Worm (Caenorhabditis elegans) whole organism, young adult: ENCODE results near the gene K12H6.12.

Source experiments
- B0035.1 ChIP-seq: sonication (generic microtip); optimal IDR thresholded peaks from 2 replicates; lab custom pipeline; 2016; ENCODE audit warnings: missing genetic modification characterization, mild to moderate bottlenecking, missing compliant biosample characterization, missing genotype, missing genetic modification reagents
- C17E4.6 ChIP-seq: fragments of 200-800 bp; sonication (Bioruptor generic); IDR thresholded peaks from 2 replicates; pipeline ENCODE4 v1.3.6; 2022; ENCODE audit warnings: missing genetic modification reagents, missing genetic modification characterization, missing compliant biosample characterization
- D2030.7 ChIP-seq: fragments of 200-800 bp; sonication (Bioruptor generic); IDR thresholded peaks from 2 replicates; pipeline ENCODE4 v1.3.6; 2022; ENCODE audit warnings: missing genetic modification reagents, missing genetic modification characterization, missing compliant biosample characterization
- F23B12.7 ChIP-seq: sonication (generic microtip); optimal IDR thresholded peaks from 2 replicates; lab custom pipeline; 2017; ENCODE audit warnings: missing genetic modification characterization, mild to moderate bottlenecking, missing compliant biosample characterization, antibody characterized with exemption, moderate library complexity; ENCODE audit not compliant: insufficient read depth
- F33H1.4 ChIP-seq: fragments of 200-800 bp; sonication (Bioruptor generic); IDR thresholded peaks from 2 replicates; pipeline ENCODE4 v1.3.6; 2022; ENCODE audit warnings: missing genetic modification reagents, missing genetic modification characterization, missing compliant biosample characterization
- F52B5.7 ChIP-seq: sonication (generic microtip); optimal IDR thresholded peaks from 2 replicates; lab custom pipeline; 2016; ENCODE audit warnings: mild to moderate bottlenecking, missing genetic modification characterization, missing compliant biosample characterization
- F57A8.1 ChIP-seq: fragments of 200-800 bp; sonication (Bioruptor generic); optimal IDR thresholded peaks from 2 replicates; lab custom pipeline; 2018; ENCODE audit warnings: mild to moderate bottlenecking, missing genetic modification characterization, moderate library complexity, missing compliant biosample characterization
- K12H6.12 ChIP-seq: fragments of 200-800 bp; sonication (Bioruptor generic); optimal IDR thresholded peaks from 2 replicates; lab custom pipeline; 2018; ENCODE audit warnings: mild to moderate bottlenecking, missing genetic modification characterization, missing compliant biosample characterization
- Y53G8AR.9 ChIP-seq: fragments of 200-800 bp; sonication (Bioruptor generic); conservative IDR thresholded peaks from 2 replicates; pipeline ENCODE4 v1.3.6; 2022; ENCODE audit warnings: missing genetic modification reagents, missing genetic modification characterization, missing compliant biosample characterization
- Y56A3A.18 ChIP-seq: fragments of 200-800 bp; sonication (Bioruptor generic); IDR thresholded peaks from 2 replicates; pipeline ENCODE4 v1.3.6; 2022; ENCODE audit warnings: missing genetic modification reagents, missing genetic modification characterization, missing compliant biosample characterization
- aptf-2 ChIP-seq: fragments of 200-800 bp; sonication (Bioruptor generic); conservative IDR thresholded peaks from 2 replicates; pipeline ENCODE4 v1.3.6; 2022; ENCODE audit warnings: missing genetic modification reagents, missing genetic modification characterization, missing compliant biosample characterization
- athp-1 ChIP-seq: sonication (generic microtip); optimal IDR thresholded peaks from 2 replicates; lab custom pipeline; 2017; ENCODE audit warnings: mild to moderate bottlenecking, missing genetic modification characterization, missing compliant biosample characterization
- attf-3 ChIP-seq: fragments of 200-800 bp; sonication (Bioruptor generic); conservative IDR thresholded peaks from 2 replicates; pipeline ENCODE4 v1.3.6; 2022; ENCODE audit warnings: missing genetic modification reagents, missing genetic modification characterization, missing compliant biosample characterization
- attf-6 ChIP-seq: fragments of 200-800 bp; sonication (Bioruptor generic); IDR thresholded peaks from 2 replicates; pipeline ENCODE4 v1.3.6; 2022; ENCODE audit warnings: missing genetic modification reagents, missing genetic modification characterization, missing compliant biosample characterization
- bed-1 ChIP-seq: fragments of 200-800 bp; sonication (Bioruptor generic); IDR thresholded peaks from 2 replicates; pipeline ENCODE4 v1.3.6; 2022; ENCODE audit warnings: missing genetic modification reagents, missing genetic modification characterization, missing compliant biosample characterization
- cebp-1 ChIP-seq, 2 experiments: fragments of 200-800 bp in 1 of 2; sonication (Bioruptor generic) in 1 of 2; sonication (generic microtip) in 1 of 2; IDR thresholded peaks in 1 of 2; optimal IDR thresholded peaks in 1 of 2; 2 replicates each; pipeline versions ENCODE4 v1.3.6 to Lab custom; 2017 to 2022; ENCODE audit warnings: missing compliant biosample characterization in 2 of 2, missing genetic modification characterization in 2 of 2, mild to moderate bottlenecking in 1 of 2, missing genetic modification reagents in 1 of 2, moderate library complexity in 1 of 2
- cebp-2 ChIP-seq: fragments of 200-800 bp; sonication (Bioruptor generic); IDR thresholded peaks from 2 replicates; pipeline ENCODE4 v1.3.6; 2022; ENCODE audit warnings: missing genetic modification characterization, missing compliant biosample characterization
- ceh-100 ChIP-seq: fragments of 200-800 bp; sonication (Bioruptor generic); IDR thresholded peaks from 2 replicates; pipeline ENCODE4 v1.3.6; 2022; ENCODE audit warnings: missing genetic modification reagents, missing genetic modification characterization, missing compliant biosample characterization
- ceh-40 ChIP-seq: fragments of 200-800 bp; sonication (Bioruptor generic); IDR thresholded peaks from 2 replicates; pipeline ENCODE4 v1.3.6; 2022; ENCODE audit warnings: missing genetic modification characterization, missing compliant biosample characterization
- die-1 ChIP-seq: sonication (generic microtip); optimal IDR thresholded peaks from 2 replicates; lab custom pipeline; 2016; ENCODE audit warnings: missing genotype, mild to moderate bottlenecking, missing genetic modification characterization, missing compliant biosample characterization
- dpff-1 ChIP-seq: sonication (generic microtip); optimal IDR thresholded peaks from 2 replicates; lab custom pipeline; 2017; ENCODE audit warnings: mild to moderate bottlenecking, missing genetic modification characterization, missing compliant biosample characterization
- egrh-3 ChIP-seq: fragments of 200-800 bp; sonication (Bioruptor generic); IDR thresholded peaks from 2 replicates; pipeline ENCODE4 v1.3.6; 2022; ENCODE audit warnings: missing genetic modification reagents, missing genetic modification characterization, missing compliant biosample characterization
- hlh-12 ChIP-seq: sonication (generic microtip); optimal IDR thresholded peaks from 2 replicates; lab custom pipeline; 2016; ENCODE audit warnings: missing genetic modification characterization, missing compliant biosample characterization
- hmg-1.2 ChIP-seq: fragments of 200-800 bp; sonication (Bioruptor generic); IDR thresholded peaks from 2 replicates; pipeline ENCODE4 v1.3.6; 2022; ENCODE audit warnings: missing genetic modification reagents, missing genetic modification characterization, missing compliant biosample characterization
- hmg-20 ChIP-seq: fragments of 200-800 bp; sonication (Bioruptor generic); IDR thresholded peaks from 2 replicates; pipeline ENCODE4 v1.3.6; 2022; ENCODE audit warnings: missing genetic modification reagents, missing genetic modification characterization, missing compliant biosample characterization
- lin-35 ChIP-seq, 3 experiments: fragments of 150-350 bp in 2 of 3; sonication (generic microtip) in 1 of 3; optimal IDR thresholded peaks; 2 replicates each; lab custom pipeline; 2014 to 2018; ENCODE audit warnings: missing biosample characterization in 3 of 3, missing genetic modification characterization in 3 of 3, missing genetic modification reagents in 3 of 3
- mel-28 ChIP-seq: sonication (generic microtip); optimal IDR thresholded peaks from 2 replicates; lab custom pipeline; 2016; ENCODE audit warnings: borderline replicate concordance, mild to moderate bottlenecking, missing genetic modification characterization, missing compliant biosample characterization
- mes-4 ChIP-seq: sonication (generic microtip); optimal IDR thresholded peaks from 2 replicates; lab custom pipeline; 2016; ENCODE audit warnings: missing genotype, missing genetic modification characterization, missing compliant biosample characterization
- nfya-1 ChIP-seq: sonication (generic microtip); optimal IDR thresholded peaks from 2 replicates; lab custom pipeline; 2017; ENCODE audit warnings: antibody characterized with exemption, missing compliant biosample characterization, missing genetic modification characterization, borderline replicate concordance; ENCODE audit not compliant: insufficient read depth
- nhr-120 ChIP-seq: fragments of 200-800 bp; sonication (Bioruptor generic); IDR thresholded peaks from 2 replicates; pipeline ENCODE4 v1.3.6; 2022; ENCODE audit warnings: missing genetic modification characterization, missing compliant biosample characterization
- nhr-80 ChIP-seq: sonication (generic microtip); optimal IDR thresholded peaks from 2 replicates; lab custom pipeline; 2016; ENCODE audit warnings: missing genetic modification characterization, missing compliant biosample characterization
- pbrm-1 ChIP-seq: fragments of 200-800 bp; sonication (Bioruptor generic); IDR thresholded peaks from 2 replicates; pipeline ENCODE4 v1.3.6; 2022; ENCODE audit warnings: missing genetic modification reagents, missing genetic modification characterization, missing compliant biosample characterization
- pha-4 ChIP-seq: fragments of 150-350 bp; sonication (generic microtip); optimal IDR thresholded peaks from 2 replicates; lab custom pipeline; 2014; ENCODE audit warnings: missing biosample characterization, missing genetic modification reagents, missing genetic modification characterization
- sdz-38 ChIP-seq: sonication (generic microtip); optimal IDR thresholded peaks from 2 replicates; lab custom pipeline; 2016; ENCODE audit warnings: missing genotype, missing genetic modification characterization, missing compliant biosample characterization
- tbx-9 ChIP-seq: sonication (generic microtip); optimal IDR thresholded peaks from 2 replicates; lab custom pipeline; 2016; ENCODE audit warnings: borderline replicate concordance, missing genetic modification characterization, inconsistent platforms, missing compliant biosample characterization
- tlf-1 ChIP-seq: fragments of 200-800 bp; sonication (Bioruptor generic); optimal IDR thresholded peaks from 2 replicates; lab custom pipeline; 2018; ENCODE audit warnings: mild to moderate bottlenecking, missing genetic modification characterization, missing compliant biosample characterization
- xnd-1 ChIP-seq: sonication (generic microtip); optimal IDR thresholded peaks from 2 replicates; lab custom pipeline; 2016; ENCODE audit warnings: missing genotype, missing genetic modification reagents, missing genetic modification characterization, missing compliant biosample characterization
- zfh-2 ChIP-seq: fragments of 200-800 bp; sonication (Bioruptor generic); conservative IDR thresholded peaks from 2 replicates; pipeline ENCODE4 v1.3.6; 2022; ENCODE audit warnings: missing genetic modification reagents, missing genetic modification characterization, missing compliant biosample characterization
- ztf-28 ChIP-seq: fragments of 200-800 bp; sonication (Bioruptor generic); IDR thresholded peaks from 2 replicates; pipeline ENCODE4 v1.3.6; 2022; ENCODE audit warnings: missing genetic modification reagents, missing genetic modification characterization, missing compliant biosample characterization

Gene K12H6.12

DNA sequence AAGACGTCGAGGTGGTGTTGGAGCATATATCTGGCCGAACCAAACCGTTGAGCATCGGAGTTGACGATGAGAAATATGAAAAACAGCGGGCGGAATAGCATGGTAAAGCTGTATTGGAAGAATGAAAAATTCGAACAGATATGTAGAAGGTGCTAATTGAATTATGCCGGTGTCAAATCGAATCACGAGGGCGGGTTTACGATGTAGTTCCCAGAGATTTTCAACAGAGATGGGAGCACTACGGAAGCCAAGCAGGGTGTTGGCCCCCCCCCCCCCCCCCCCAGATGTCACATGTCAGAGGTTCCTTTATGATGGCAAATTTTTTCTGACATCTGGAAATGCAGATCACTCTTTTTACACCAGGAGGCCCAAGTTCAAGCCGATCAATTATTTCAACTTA is 35.1 kb downstream of the K12H6.12 start, which contains the start of gene Y110A2AL.7:
Gene Y110A2AL.7 (minus strand): TSS at position 101 of the 400 bp plus-strand sequence.
- TF ChIP-seq mel-28 (tag; lab: Kevin White, UChicago) (no peak), hmg-1.2 (no peak), cebp-1 (GFP tag; IDR thresholded peaks at IDR 0.05; lab: Robert Waterston, UW) (no peak), cebp-1 (tag; optimal IDR thresholded peaks at IDR 0.05; lab: Kevin White, UChicago) (no peak), athp-1 (no peak), die-1 (tag; lab: Kevin White, UChicago) (no peak), zfh-2 (GFP tag; lab: Robert Waterston, UW) (no peak), hlh-12 (tag; lab: Kevin White, UChicago) (no peak), ceh-100 (GFP tag; lab: Robert Waterston, UW) (no peak), nhr-120 (no peak), cebp-2 (GFP tag; lab: Robert Waterston, UW) (no peak), ztf-28 (GFP tag; lab: Robert Waterston, UW) (no peak), attf-3 (no peak), tbx-9 (tag; lab: Kevin White, UChicago) (no peak), K12H6.12 (tag; lab: Kevin White, UChicago) (no peak), Y53G8AR.9 (GFP tag; lab: Robert Waterston, UW) (no peak), aptf-2 (GFP tag; lab: Robert Waterston, UW) (no peak)

DNA sequence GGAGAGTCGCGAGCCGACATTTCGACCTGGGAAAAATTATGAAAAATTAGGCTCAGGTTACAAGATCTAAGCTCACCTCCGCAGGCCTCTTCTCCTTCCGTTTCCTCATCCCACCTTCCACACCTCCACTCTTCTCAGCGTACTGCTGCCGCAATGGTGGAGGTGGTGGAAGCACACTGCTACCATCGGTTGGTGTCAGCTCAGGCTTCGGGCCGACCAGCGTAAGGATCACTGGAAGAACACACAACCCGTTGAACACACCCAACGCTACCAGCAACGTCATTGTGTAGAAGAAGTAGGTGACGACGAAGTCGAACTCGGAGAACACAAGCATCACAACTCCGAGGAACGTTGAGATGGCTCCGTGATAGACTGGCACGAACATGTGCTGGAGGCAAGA is 37.7 kb downstream of the K12H6.12 start:
- TF ChIP-seq B0035.1 (tag; lab: Kevin White, UChicago), result no peak
- peak; percentile 59 for TF ChIP-seq zfh-2 (GFP tag; lab: Robert Waterston, UW)
- no peak for TF ChIP-seq F52B5.7 (tag; lab: Kevin White, UChicago)
- 0 out of 2 replicates have a peak, but pooled peaks have one; percentile 34 for TF ChIP-seq bed-1 (GFP tag; lab: Robert Waterston, UW)
- TF ChIP-seq pbrm-1 (GFP tag; lab: Robert Waterston, UW), result 0 out of 2 replicates have a peak, but pooled peaks have one; percentile 18

- TF ChIP-seq athp-1 (no peak), K12H6.12 (tag; lab: Kevin White, UChicago) (no peak), nfya-1 (tag; lab: Kevin White, UChicago) (no peak), C17E4.6 (GFP tag; lab: Robert Waterston, UW) (no peak), F23B12.7 (tag; lab: Kevin White, UChicago) (no peak), F33H1.4 (GFP tag; lab: Robert Waterston, UW) (no peak), Y56A3A.18 (GFP tag; lab: Robert Waterston, UW) (no peak), ceh-100 (GFP tag; lab: Robert Waterston, UW) (no peak), attf-6 (GFP tag; lab: Robert Waterston, UW) (no peak), hmg-20 (GFP tag; lab: Robert Waterston, UW) (no peak), F57A8.1 (GFP tag; lab: Kevin White, UChicago) (no peak), D2030.7 (GFP tag; lab: Robert Waterston, UW) (no peak), tlf-1 (GFP tag; lab: Kevin White, UChicago) (no peak), mes-4 (tag; lab: Kevin White, UChicago) (no peak), dpff-1 (tag; lab: Kevin White, UChicago) (no peak)
These were observed 38.6 kb downstream of the K12H6.12 start for ce11 chrII:2846552-2846951.

ce11 chrII:2852493-2852892 is 44.5 kb downstream of the K12H6.12 start, which contains the start of gene ptc-3:
ptc-3 (minus strand) TSS chrII:2852593.
- TF ChIP-seq sdz-38, result no peak
- no peak for TF ChIP-seq nhr-120
- no peak for TF ChIP-seq nhr-80 (tag; lab: Kevin White, UChicago)
- TF ChIP-seq ceh-40 (GFP tag; lab: Robert Waterston, UW), result no peak
- no peak for TF ChIP-seq pha-4 (tag; lab: Kevin White, UChicago)
- no peak for TF ChIP-seq egrh-3 (GFP tag; lab: Robert Waterston, UW)
- TF ChIP-seq xnd-1 (tag; lab: Kevin White, UChicago), result no peak
- no peak for TF ChIP-seq lin-35 (GFP tag; optimal IDR thresholded peaks at IDR 0.05; lab: Kevin White, UChicago)
